Worm (Caenorhabditis elegans) whole organism, L4 larva: ENCODE results near the gene tpan-1.

Experiments used
- F10B5.3 ChIP-seq: sonication (generic microtip); optimal IDR thresholded peaks from 2 replicates; lab custom pipeline; 2016; ENCODE audit warnings: mild to moderate bottlenecking, missing genetic modification characterization, missing compliant biosample characterization
- F44E2.7 ChIP-seq: fragments of 200-800 bp; sonication (Bioruptor generic); IDR thresholded peaks from 2 replicates; pipeline ENCODE4 v2.1.2; 2022; ENCODE audit warnings: missing genetic modification characterization, missing compliant biosample characterization
- Y48G9A.11 ChIP-seq: fragments of 200-800 bp; sonication (Bioruptor generic); IDR thresholded peaks from 2 replicates; pipeline ENCODE4 v1.3.6; 2022; ENCODE audit warnings: missing genetic modification reagents, missing genetic modification characterization, missing compliant biosample characterization
- Y5F2A.4 ChIP-seq: fragments of 200-800 bp; sonication (Bioruptor generic); optimal IDR thresholded peaks from 2 replicates; lab custom pipeline; 2018; ENCODE audit warnings: mild to moderate bottlenecking, missing genetic modification characterization, missing compliant biosample characterization
- ZK337.2 ChIP-seq: fragments of 200-800 bp; sonication (Bioruptor generic); IDR thresholded peaks from 2 replicates; pipeline ENCODE4 v1.3.6; 2022; ENCODE audit warnings: missing genetic modification reagents, missing genetic modification characterization, missing compliant biosample characterization
- aly-2 ChIP-seq: sonication (generic microtip); optimal IDR thresholded peaks from 2 replicates; lab custom pipeline; 2018; ENCODE audit warnings: missing biosample characterization, missing genetic modification characterization
- arid-1 ChIP-seq: fragments of 200-800 bp; sonication (Bioruptor generic); conservative IDR thresholded peaks from 2 replicates; pipeline ENCODE4 v1.3.6; 2022; ENCODE audit warnings: missing genetic modification reagents, missing genetic modification characterization, missing compliant biosample characterization
- attf-4 ChIP-seq: sonication (generic microtip); optimal IDR thresholded peaks from 3 replicates; lab custom pipeline; 2017; ENCODE audit warnings: missing biosample characterization, missing genetic modification characterization
- ceh-20 ChIP-seq: fragments of 200-800 bp; sonication (Bioruptor generic); IDR thresholded peaks from 2 replicates; pipeline ENCODE4 v1.3.6; 2022; ENCODE audit warnings: missing genetic modification reagents, missing genetic modification characterization, missing compliant biosample characterization
- ceh-32 ChIP-seq: sonication (generic microtip); optimal IDR thresholded peaks from 2 replicates; lab custom pipeline; 2016; ENCODE audit warnings: mild to moderate bottlenecking, missing genetic modification characterization, missing compliant biosample characterization; ENCODE audit not compliant: poor library complexity
- ceh-44 ChIP-seq: fragments of 200-800 bp; sonication (Bioruptor generic); IDR thresholded peaks from 2 replicates; pipeline ENCODE4 v1.3.6; 2022; ENCODE audit warnings: missing genetic modification reagents, missing genetic modification characterization, missing compliant biosample characterization
- ceh-82 ChIP-seq: sonication (generic microtip); optimal IDR thresholded peaks from 2 replicates; lab custom pipeline; 2017; ENCODE audit warnings: missing biosample characterization, missing genetic modification characterization
- daf-16 ChIP-seq, 3 experiments: sonication (generic microtip); optimal IDR thresholded peaks; 2 replicates each; lab custom pipeline; 2016 to 2017; ENCODE audit warnings: missing genetic modification characterization in 3 of 3, missing genetic modification reagents in 3 of 3, mild to moderate bottlenecking in 2 of 3, missing compliant biosample characterization in 2 of 3, missing biosample characterization in 1 of 3, moderate library complexity in 1 of 3
- daf-19 ChIP-seq: fragments of 200-800 bp; sonication (Bioruptor generic); conservative IDR thresholded peaks from 2 replicates; pipeline ENCODE4 v1.3.6; 2022; ENCODE audit warnings: missing genetic modification characterization, missing compliant biosample characterization
- dmd-9 ChIP-seq: fragments of 200-800 bp; sonication (Bioruptor generic); IDR thresholded peaks from 2 replicates; pipeline ENCODE4 v1.3.6; 2022; ENCODE audit warnings: missing genetic modification reagents, missing genetic modification characterization, missing compliant biosample characterization
- dpl-1 ChIP-seq: fragments of 150-350 bp; optimal IDR thresholded peaks from 2 replicates; lab custom pipeline; 2014; ENCODE audit warnings: missing biosample characterization, missing genetic modification reagents, missing genetic modification characterization
- duxl-1 ChIP-seq: sonication (generic microtip); optimal IDR thresholded peaks from 2 replicates; lab custom pipeline; 2016; ENCODE audit warnings: mild to moderate bottlenecking, missing genetic modification characterization, moderate library complexity, missing compliant biosample characterization; ENCODE audit not compliant: poor library complexity
- dve-1 ChIP-seq: sonication (generic microtip); optimal IDR thresholded peaks from 2 replicates; lab custom pipeline; 2017; ENCODE audit warnings: antibody characterized with exemption, mild to moderate bottlenecking, missing genetic modification characterization, missing compliant biosample characterization; ENCODE audit not compliant: insufficient read depth
- hmg-1.1 ChIP-seq: fragments of 200-800 bp; sonication (Bioruptor generic); IDR thresholded peaks from 2 replicates; pipeline ENCODE4 v1.3.6; 2022; ENCODE audit warnings: missing genetic modification reagents, missing genetic modification characterization, missing compliant biosample characterization
- lim-7 ChIP-seq: fragments of 200-800 bp; sonication (Bioruptor generic); IDR thresholded peaks from 2 replicates; pipeline ENCODE4 v1.3.6; 2022; ENCODE audit warnings: missing genetic modification characterization, missing compliant biosample characterization
- lin-1 ChIP-seq: fragments of 200-800 bp; sonication (Bioruptor generic); IDR thresholded peaks from 2 replicates; pipeline ENCODE4 v1.3.6; 2022; ENCODE audit warnings: missing genetic modification reagents, missing genetic modification characterization, missing compliant biosample characterization
- lin-15B ChIP-seq: fragments of 150-350 bp; sonication (generic microtip); optimal IDR thresholded peaks from 3 replicates; lab custom pipeline; 2014; ENCODE audit warnings: missing biosample characterization, missing genetic modification characterization
- lin-29 ChIP-seq: fragments of 200-800 bp; sonication (Bioruptor generic); IDR thresholded peaks from 2 replicates; pipeline ENCODE4 v1.3.6; 2022; ENCODE audit warnings: missing genetic modification reagents, missing genetic modification characterization, missing compliant biosample characterization
- madf-5 ChIP-seq, 2 experiments: fragments of 200-800 bp; sonication (Bioruptor generic); IDR thresholded peaks; 2 replicates each; pipeline ENCODE4 v1.3.6; 2022; ENCODE audit warnings: missing compliant biosample characterization in 2 of 2, missing genetic modification characterization in 2 of 2
- madf-9 ChIP-seq: fragments of 200-800 bp; sonication (Bioruptor generic); conservative IDR thresholded peaks from 2 replicates; pipeline ENCODE4 v1.3.6; 2022; ENCODE audit warnings: missing genetic modification reagents, missing genetic modification characterization, missing compliant biosample characterization
- nhr-28 ChIP-seq: fragments of 150-350 bp; optimal IDR thresholded peaks from 2 replicates; lab custom pipeline; 2014; ENCODE audit warnings: missing biosample characterization, missing genetic modification characterization
- nhr-42 ChIP-seq: fragments of 200-800 bp; sonication (Bioruptor generic); IDR thresholded peaks from 2 replicates; pipeline ENCODE4 v1.3.6; 2022; ENCODE audit warnings: missing genetic modification characterization, missing compliant biosample characterization
- nhr-48 ChIP-seq: sonication (generic microtip); optimal IDR thresholded peaks from 2 replicates; lab custom pipeline; 2016; ENCODE audit warnings: mild to moderate bottlenecking, missing genetic modification characterization, missing compliant biosample characterization
- nhr-6 ChIP-seq: fragments of 150-350 bp; optimal IDR thresholded peaks from 2 replicates; lab custom pipeline; 2014; ENCODE audit warnings: missing biosample characterization, missing genetic modification characterization
- nhr-76 ChIP-seq: fragments of 150-350 bp; optimal IDR thresholded peaks from 2 replicates; lab custom pipeline; 2014; ENCODE audit warnings: missing biosample characterization, missing genetic modification characterization
- php-3 ChIP-seq: fragments of 200-800 bp; sonication (Bioruptor generic); IDR thresholded peaks from 2 replicates; pipeline ENCODE4 v1.3.6; 2022; ENCODE audit warnings: missing genetic modification reagents, missing genetic modification characterization, missing compliant biosample characterization
- rbr-2 ChIP-seq: sonication (generic microtip); optimal IDR thresholded peaks from 2 replicates; lab custom pipeline; 2016; ENCODE audit warnings: missing genotype, missing genetic modification characterization, missing compliant biosample characterization
- skn-1 ChIP-seq: fragments of 150-350 bp; optimal IDR thresholded peaks from 2 replicates; lab custom pipeline; 2014; ENCODE audit warnings: missing biosample characterization, missing genetic modification characterization
- snpc-1.2 ChIP-seq: fragments of 200-800 bp; sonication (Bioruptor generic); IDR thresholded peaks from 2 replicates; pipeline ENCODE4 v1.3.6; 2022; ENCODE audit warnings: missing genetic modification reagents, missing genetic modification characterization, missing compliant biosample characterization
- unc-62 ChIP-seq, 3 experiments: fragments of 150-350 bp in 1 of 3; sonication (generic microtip); optimal IDR thresholded peaks in 2 of 3; peaks in 1 of 3; 1 replicate in 1 of 3; 2 replicates in 2 of 3; lab custom pipeline; 2014 to 2017; ENCODE audit warnings: missing biosample characterization in 3 of 3, missing genetic modification characterization in 3 of 3, missing genetic modification reagents in 3 of 3, missing genotype in 1 of 3
- ztf-7 ChIP-seq: fragments of 150-350 bp; optimal IDR thresholded peaks from 2 replicates; lab custom pipeline; 2014; ENCODE audit warnings: missing biosample characterization, missing genetic modification characterization

The tpan-1 gene

DNA sequence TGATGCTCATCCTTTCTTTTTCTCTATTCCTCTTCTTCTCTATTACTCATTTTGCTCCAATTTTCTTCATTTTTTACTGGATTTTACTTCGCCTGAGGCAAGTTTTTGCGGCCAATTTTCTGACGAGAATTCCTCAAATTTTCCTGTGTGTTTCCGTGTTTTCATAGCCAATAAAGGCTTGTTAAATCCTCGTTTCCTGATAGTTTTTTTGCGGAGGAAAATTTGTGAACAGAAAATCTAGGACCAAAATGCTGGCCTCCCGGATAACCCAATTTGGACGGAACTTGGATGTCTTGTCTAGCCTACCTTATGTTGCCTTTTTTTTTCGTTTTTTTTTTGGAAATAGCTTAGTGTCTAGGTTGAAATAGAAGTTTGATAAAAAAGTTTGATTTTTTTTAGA lies 24.3 kb downstream of the tpan-1 start:
- TF ChIP-seq lin-1 (no peak), unc-62 (GFP tag; optimal IDR thresholded peaks at IDR 0.05 in 1 of 2; lab: Kevin White, UChicago) (peak in 1 of 2 experiments; percentile 92), unc-62 (tag; optimal IDR thresholded peaks at IDR 0.05; lab: Kevin White, UChicago) (no peak)

- no peak for TF ChIP-seq arid-1
- no peak for TF ChIP-seq dpl-1 (GFP tag; lab: Kevin White, UChicago)
- no peak for TF ChIP-seq lim-7 (GFP tag; lab: Robert Waterston, UW)
- TF ChIP-seq dve-1 (tag; lab: Kevin White, UChicago): no peak
- no peak for TF ChIP-seq ZK337.2 (GFP tag; lab: Robert Waterston, UW)
- TF ChIP-seq hmg-1.1 (GFP tag; lab: Robert Waterston, UW): no peak
- TF ChIP-seq F10B5.3 (tag; lab: Kevin White, UChicago): no peak
- TF ChIP-seq dmd-9 (GFP tag; lab: Robert Waterston, UW): no peak
- no peak for TF ChIP-seq daf-19 (GFP tag; lab: Robert Waterston, UW)
- no peak for TF ChIP-seq ceh-32 (tag; lab: Kevin White, UChicago)
- TF ChIP-seq nhr-48: no peak
- no peak for TF ChIP-seq ceh-44 (GFP tag; lab: Robert Waterston, UW)
- no peak for TF ChIP-seq F44E2.7 (GFP tag; lab: Robert Waterston, UW)
- no peak for TF ChIP-seq snpc-1.2
- TF ChIP-seq madf-9 (GFP tag; lab: Robert Waterston, UW): no peak
- no peak for TF ChIP-seq ztf-7 (tag; lab: Kevin White, UChicago)
- no peak for TF ChIP-seq madf-5 (GFP tag; IDR thresholded peaks at IDR 0.05; lab: Robert Waterston, UW)
Measured at ce11 chrV:20814424-20814823, 25.1 kb downstream of the tpan-1 start, which contains the start of gene Y44A6D.7. Gene Y44A6D.7, plus strand, starts transcription at chrV:20814724.

- TF ChIP-seq aly-2 (tag; lab: Kevin White, UChicago) (no peak), ZK337.2 (GFP tag; lab: Robert Waterston, UW) (no peak), ceh-82 (no peak), nhr-76 (tag; lab: Kevin White, UChicago) (no peak), ceh-20 (no peak), daf-19 (GFP tag; lab: Robert Waterston, UW) (no peak), daf-16 (GFP tag; optimal IDR thresholded peaks at IDR 0.05; lab: Kevin White, UChicago) (no peak), daf-16 (tag; optimal IDR thresholded peaks at IDR 0.05; lab: Kevin White, UChicago) (no peak), nhr-28 (tag; lab: Kevin White, UChicago) (no peak), attf-4 (tag; lab: Kevin White, UChicago) (no peak), duxl-1 (tag; lab: Kevin White, UChicago) (no peak), php-3 (GFP tag; lab: Robert Waterston, UW) (no peak), skn-1 (tag; lab: Kevin White, UChicago) (no peak), nhr-42 (GFP tag; lab: Robert Waterston, UW) (no peak), lin-29 (GFP tag; lab: Robert Waterston, UW) (no peak), Y5F2A.4 (GFP tag; lab: Kevin White, UChicago) (no peak), nhr-6 (tag; lab: Kevin White, UChicago) (no peak), Y48G9A.11 (no peak), F44E2.7 (GFP tag; lab: Robert Waterston, UW) (no peak), lin-15B (tag; lab: Kevin White, UChicago) (no peak)
Measured at ce11 chrV:20815842-20816241, 26.5 kb downstream of the tpan-1 start, which contains the start of gene sshk-1. Gene sshk-1, plus strand, starts transcription at chrV:20816142.

- TF ChIP-seq skn-1 (tag; lab: Kevin White, UChicago): no peak
- peak; percentile 17 for TF ChIP-seq nhr-28 (tag; lab: Kevin White, UChicago)
- TF ChIP-seq rbr-2 (tag; lab: Kevin White, UChicago): no peak
Measured at ce11 chrV:20820033-20820432, 30.7 kb downstream of the tpan-1 start, which contains the start of gene T03D8.6. Gene T03D8.6, minus strand, starts transcription at chrV:20820330.
